Comparison of ENCODE assay signal across 2 fruit fly cellular contexts in genomic region chr3R:10055004-10055403, dm6.
TF ChIP-seq lines count a peak whose summit lies in the region.

No protein-coding gene starts in this region.

- TF ChIP-seq CTCF in whole organism, embryonic (GFP tag; optimal IDR thresholded peaks at IDR 0.05; lab: Kevin White, UChicago), result no peak

TF ChIP-seq in whole organism, embryonic, 481 proteins besides CTCF, POLR2A, EP300 and RAD21:
- TF ChIP-seq mirr (GFP tag; optimal IDR thresholded peaks at IDR 0.05; lab: Kevin White, UChicago) (peak; percentile 82), exex (tag; optimal IDR thresholded peaks at IDR 0.05; lab: Kevin White, UChicago) (peak; percentile 79), sug (tag; optimal IDR thresholded peaks at IDR 0.05; lab: Kevin White, UChicago) (peak; percentile 30), CG2120 (GFP tag; optimal IDR thresholded peaks at IDR 0.05; lab: Kevin White, UChicago) (peak; percentile 34), pfk (GFP tag; optimal IDR thresholded peaks at IDR 0.05; lab: Kevin White, UChicago) (no peak), CG7556 (GFP tag; optimal IDR thresholded peaks at IDR 0.05; lab: Kevin White, UChicago) (peak; percentile 24), Sox100B (GFP tag; optimal IDR thresholded peaks at IDR 0.05; lab: Kevin White, UChicago) (no peak)

TF ChIP-seq in whole organism, prepupa, 60 proteins besides CTCF, POLR2A, EP300 and RAD21:
- TF ChIP-seq Sox14 (GFP tag; optimal IDR thresholded peaks at IDR 0.05; lab: Kevin White, UChicago) (no peak), Hr4 (GFP tag; optimal IDR thresholded peaks at IDR 0.05; lab: Kevin White, UChicago) (no peak), vri (GFP tag; optimal IDR thresholded peaks at IDR 0.05; lab: Kevin White, UChicago) (peak; percentile 53)
